Worm (Caenorhabditis elegans): ENCODE measurements around the gene R05D3.12.

DNA sequence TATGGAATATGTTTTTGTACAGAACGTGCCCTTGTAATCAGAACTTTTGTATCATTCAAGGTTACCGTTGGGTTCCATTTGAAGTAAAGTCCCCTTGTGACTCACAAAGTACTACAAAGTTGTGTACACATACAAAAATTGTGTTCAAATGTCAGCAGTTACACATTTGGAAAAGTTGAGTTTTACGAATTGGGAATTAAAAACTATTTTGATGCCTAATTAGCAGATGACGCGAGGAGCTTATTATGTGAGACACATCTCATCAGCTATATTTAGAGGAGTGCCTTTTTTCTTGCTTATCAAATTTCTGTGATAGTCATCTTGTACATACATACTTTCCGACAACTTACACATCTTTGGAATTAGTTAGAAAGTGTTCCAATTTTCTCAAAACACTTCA is 32.8 kb downstream of the R05D3.12 start:
- TF ChIP-seq him-1 (tag; optimal IDR thresholded peaks at IDR 0.05) (no peak), dao-5 (tag; optimal IDR thresholded peaks at IDR 0.05) (no peak)
